Fruit fly (Drosophila melanogaster): ENCODE data around the gene CG8132.
A peak's percentile ranks its signal among the peaks of the same experiment; 100 is the strongest.

Gene CG8132

DNA sequence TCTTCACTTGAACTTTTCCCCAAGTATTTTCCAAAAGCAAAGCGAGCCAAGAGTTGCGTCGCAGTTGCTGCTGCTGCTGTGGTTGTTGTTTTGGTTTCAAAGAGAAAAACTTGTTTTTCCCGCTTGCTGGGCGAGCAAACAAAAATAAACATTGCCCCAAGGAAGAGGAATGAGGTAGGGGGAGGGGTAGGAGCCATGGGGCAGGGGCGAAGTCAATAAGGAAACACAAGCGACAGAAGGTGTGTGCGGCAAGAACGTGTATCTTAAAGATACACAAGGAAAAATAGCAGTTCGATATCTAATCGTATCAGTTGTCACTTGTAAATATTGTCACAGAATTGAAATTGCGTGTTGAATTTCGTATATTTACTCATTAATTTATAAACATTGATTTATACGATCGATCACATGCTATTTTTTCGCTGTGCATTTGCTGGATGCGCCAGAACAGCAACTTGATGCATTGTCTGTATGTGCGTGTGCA, 7.7 kb upstream of the CG8132 start (continued):
- TF ChIP-seq ss (GFP tag; optimal IDR thresholded peaks at IDR 0.05) (peak; percentile 97 to 98), OdsH (GFP tag; optimal IDR thresholded peaks at IDR 0.05) (peak; percentile 95), CG3919 (GFP tag; optimal IDR thresholded peaks at IDR 0.05) (peak; percentile 98), CG11294 (GFP tag; IDR thresholded peaks at IDR 0.05) (peak; percentile 83), Ets96B (tag; optimal IDR thresholded peaks at IDR 0.05) (peak; percentile 98), pdm3 (GFP tag; optimal IDR thresholded peaks at IDR 0.05) (peak; percentile 92), topi (GFP tag; optimal IDR thresholded peaks at IDR 0.05) (peak; percentile 92), Met (GFP tag; optimal IDR thresholded peaks at IDR 0.05) (peak; percentile 94), vri (GFP tag; optimal IDR thresholded peaks at IDR 0.05) (peak; percentile 89), CG16779 (tag; optimal IDR thresholded peaks at IDR 0.05) (peak; percentile 92), CG8119 (GFP tag; IDR thresholded peaks at IDR 0.05) (peak; percentile 95), spab (GFP tag; optimal IDR thresholded peaks at IDR 0.05) (peak; percentile 96), Gug (GFP tag; IDR thresholded peaks at IDR 0.05) (peak; percentile 95), Eip75B (GFP tag; optimal IDR thresholded peaks at IDR 0.05) (peak; percentile 94), Sox14 (GFP tag; optimal IDR thresholded peaks at IDR 0.05) (peak; percentile 97)

dm6 chr3R:9394385-9395042, 6.8 kb upstream of the CG8132 start, which contains the start of gene FER:
Gene FER, minus strand, starts transcription at chr3R:9394546.
- TF ChIP-seq CG6854 (GFP tag; optimal IDR thresholded peaks at IDR 0.05) (peak; percentile 83), Hr4 (GFP tag; optimal IDR thresholded peaks at IDR 0.05) (peak; percentile 28), CG1621 (tag; optimal IDR thresholded peaks at IDR 0.05) (peak; percentile 63), CG11902 (GFP tag; optimal IDR thresholded peaks at IDR 0.05) (no peak), CG7368 (GFP tag; optimal IDR thresholded peaks at IDR 0.05) (no peak), CG15336 (GFP tag; IDR thresholded peaks at IDR 0.05) (peak; percentile 48; the same call in 1 of the 2 replicates), Met (GFP tag; optimal IDR thresholded peaks at IDR 0.05) (no peak), fkh (GFP tag; optimal IDR thresholded peaks at IDR 0.05) (peak; percentile 33), Eip75B (GFP tag; optimal IDR thresholded peaks at IDR 0.05) (peak; percentile 5), CG9139 (GFP tag; optimal IDR thresholded peaks at IDR 0.05) (peak; percentile 58), acj6 (GFP tag; optimal IDR thresholded peaks at IDR 0.05) (no peak), ss (GFP tag; optimal IDR thresholded peaks at IDR 0.05) (peak; percentile 9 to 59), CG3032 (tag; optimal IDR thresholded peaks at IDR 0.05) (peak; percentile 25), vri (GFP tag; optimal IDR thresholded peaks at IDR 0.05) (peak; percentile 51), cyc (GFP tag; optimal IDR thresholded peaks at IDR 0.05) (peak; percentile 17), dac (GFP tag; optimal IDR thresholded peaks at IDR 0.05) (no peak), CG8119 (GFP tag; IDR thresholded peaks at IDR 0.05) (peak; percentile 35; the same call in 1 of the 3 replicates), CG10669 (GFP tag; optimal IDR thresholded peaks at IDR 0.05) (no peak), CG6808 (GFP tag; optimal IDR thresholded peaks at IDR 0.05) (no peak), CG6163 (GFP tag; IDR thresholded peaks at IDR 0.05) (peak; percentile 71), Eip78C (GFP tag) (peak; percentile 67), Ets96B (tag; optimal IDR thresholded peaks at IDR 0.05) (no peak), lz (GFP tag; optimal IDR thresholded peaks at IDR 0.05) (peak; percentile 6), CG16779 (tag; optimal IDR thresholded peaks at IDR 0.05) (peak; percentile 34), Sox102F (GFP tag; optimal IDR thresholded peaks at IDR 0.05) (peak; percentile 13), dsx (GFP tag; optimal IDR thresholded peaks at IDR 0.05; ENCODE audit: poor library complexity, severe bottlenecking) (peak; percentile 39), topi (GFP tag; optimal IDR thresholded peaks at IDR 0.05) (peak; percentile 18), eg (GFP tag; IDR thresholded peaks at IDR 0.05) (peak; percentile 71; the same call in 2 of the 3 replicates), CG6276 (GFP tag; optimal IDR thresholded peaks at IDR 0.05) (peak; percentile 8), salr (GFP tag; optimal IDR thresholded peaks at IDR 0.05) (no peak), CG3919 (GFP tag; optimal IDR thresholded peaks at IDR 0.05) (peak; percentile 35), CG34406 (GFP tag; optimal IDR thresholded peaks at IDR 0.05) (no peak), esn (GFP tag; optimal IDR thresholded peaks at IDR 0.05) (peak; percentile 17), achi (GFP tag; optimal IDR thresholded peaks at IDR 0.05) (peak; percentile 8), OdsH (GFP tag; optimal IDR thresholded peaks at IDR 0.05) (no peak), svp (GFP tag) (peak; percentile 65), spab (GFP tag; optimal IDR thresholded peaks at IDR 0.05) (peak; percentile 16)
